Worm (Caenorhabditis elegans) whole organism, L4/young adult: ENCODE measurements around the gene pap-1.

Source experiments
- dao-5 ChIP-seq: sonication (generic microtip); optimal IDR thresholded peaks from 2 replicates; lab custom pipeline; 2016; ENCODE audit warnings: missing genotype, missing genetic modification characterization, moderate library complexity, missing compliant biosample characterization
- him-1 ChIP-seq: sonication (generic microtip); optimal IDR thresholded peaks from 2 replicates; lab custom pipeline; 2016; ENCODE audit warnings: missing genotype, missing genetic modification reagents, missing genetic modification characterization, missing compliant biosample characterization

DNA sequence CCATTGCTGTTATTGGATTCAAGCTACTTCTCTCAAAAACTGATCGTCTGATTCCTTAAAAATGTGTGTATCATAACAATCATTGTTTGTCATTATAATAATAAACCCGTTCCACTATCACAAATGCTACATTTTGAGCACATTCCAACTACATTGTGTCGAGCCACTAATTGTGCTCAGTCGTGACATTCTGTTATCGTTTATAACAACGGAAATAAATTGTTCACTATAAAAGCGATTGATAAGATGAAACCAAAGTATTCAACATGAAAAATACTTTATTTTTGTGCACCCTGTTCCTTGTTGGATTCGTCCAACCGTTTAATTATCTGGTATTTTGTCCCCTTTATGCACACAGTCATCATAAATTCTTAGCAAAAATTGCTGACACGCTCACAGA is 51.4 kb downstream of the pap-1 start, which contains the start of gene ugt-33:
- TF ChIP-seq him-1 (no peak), dao-5 (tag; lab: Kevin White, UChicago) (no peak)
